Worm (Caenorhabditis elegans) whole organism, early embryonic: ENCODE results near the gene nhr-280.

Source experiments
- B0310.2 ChIP-seq: sonication (generic microtip); optimal IDR thresholded peaks from 2 replicates; lab custom pipeline; 2016; ENCODE audit warnings: mild to moderate bottlenecking, missing genetic modification characterization, missing compliant biosample characterization
- F13C5.2 ChIP-seq: sonication (generic microtip); optimal IDR thresholded peaks from 2 replicates; lab custom pipeline; 2017; ENCODE audit warnings: mild to moderate bottlenecking, missing genetic modification characterization, inconsistent platforms, missing compliant biosample characterization
- aly-1 ChIP-seq: sonication (generic microtip); optimal IDR thresholded peaks from 2 replicates; lab custom pipeline; 2016; ENCODE audit warnings: missing genetic modification characterization, missing compliant biosample characterization
- ama-1 ChIP-seq: fragments of 150-350 bp; optimal IDR thresholded peaks from 2 replicates; lab custom pipeline; 2014
- ceh-13 ChIP-seq: fragments of 200-800 bp; sonication (Bioruptor generic); optimal IDR thresholded peaks from 2 replicates; lab custom pipeline; 2018; ENCODE audit warnings: mild to moderate bottlenecking, missing genetic modification characterization, missing compliant biosample characterization
- ceh-36 ChIP-seq: sonication (generic microtip); optimal IDR thresholded peaks from 2 replicates; lab custom pipeline; 2016; ENCODE audit warnings: missing genetic modification characterization, inconsistent platforms, missing compliant biosample characterization
- ets-7 ChIP-seq: sonication (generic microtip); optimal IDR thresholded peaks from 2 replicates; lab custom pipeline; 2016; ENCODE audit warnings: missing genotype, missing genetic modification characterization, missing compliant biosample characterization
- flt-1 ChIP-seq: fragments of 200-800 bp; sonication (Bioruptor generic); IDR thresholded peaks from 2 replicates; pipeline ENCODE4 v1.3.6; 2022; ENCODE audit warnings: missing genetic modification characterization, missing compliant biosample characterization
- hmbx-1 ChIP-seq: sonication (generic microtip); optimal IDR thresholded peaks from 2 replicates; lab custom pipeline; 2016; ENCODE audit warnings: mild to moderate bottlenecking, missing genetic modification characterization, missing compliant biosample characterization
- hmg-4 ChIP-seq: fragments of 200-800 bp; sonication (Bioruptor generic); optimal IDR thresholded peaks from 2 replicates; lab custom pipeline; 2018; ENCODE audit warnings: mild to moderate bottlenecking, missing genetic modification characterization, missing compliant biosample characterization
- hnd-1 ChIP-seq: sonication (generic microtip); optimal IDR thresholded peaks from 2 replicates; lab custom pipeline; 2016; ENCODE audit warnings: missing genetic modification characterization, missing compliant biosample characterization
- pes-1 ChIP-seq: fragments of 200-800 bp; sonication (Bioruptor generic); IDR thresholded peaks from 2 replicates; pipeline ENCODE4 v1.3.6; 2022; ENCODE audit warnings: missing genetic modification reagents, missing genetic modification characterization, missing compliant biosample characterization
- scrt-1 ChIP-seq: fragments of 200-800 bp; sonication (Bioruptor generic); IDR thresholded peaks from 2 replicates; pipeline ENCODE4 v1.3.6; 2022; ENCODE audit warnings: missing genetic modification characterization, missing compliant biosample characterization
- sea-1 ChIP-seq: fragments of 200-800 bp; sonication (Bioruptor generic); conservative IDR thresholded peaks from 2 replicates; pipeline ENCODE4 v1.3.6; 2022; ENCODE audit warnings: missing genetic modification characterization, missing compliant biosample characterization
- tbx-11 ChIP-seq: fragments of 200-800 bp; sonication (Bioruptor generic); IDR thresholded peaks from 2 replicates; pipeline ENCODE4 v1.3.6; 2022; ENCODE audit warnings: missing genetic modification characterization, missing compliant biosample characterization
- tbx-37 ChIP-seq: fragments of 200-800 bp; sonication (Bioruptor generic); conservative IDR thresholded peaks from 2 replicates; pipeline ENCODE4 v1.3.6; 2022; ENCODE audit warnings: missing genetic modification reagents, missing genetic modification characterization, missing compliant biosample characterization
- tra-4 ChIP-seq: sonication (generic microtip); optimal IDR thresholded peaks from 2 replicates; lab custom pipeline; 2017; ENCODE audit warnings: missing genetic modification characterization, missing compliant biosample characterization

Gene nhr-280

DNA sequence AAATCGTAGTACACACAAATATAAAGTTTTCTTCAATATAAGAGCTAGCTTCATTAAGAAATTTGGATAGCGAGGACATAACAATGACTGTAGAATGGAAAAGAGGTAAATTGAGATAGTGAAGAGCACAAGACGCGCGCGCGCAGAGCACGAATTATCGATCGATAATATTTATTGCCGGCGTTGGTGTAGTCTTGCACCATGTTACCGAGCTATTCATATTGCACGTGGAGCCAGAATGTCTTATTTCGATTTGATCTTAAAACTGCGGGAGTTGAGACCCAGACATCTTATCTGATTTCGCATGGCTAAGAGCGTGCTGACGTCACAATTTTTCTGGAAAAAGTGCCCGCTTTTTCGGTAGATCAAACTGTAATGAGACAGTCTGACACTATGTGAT, 38.9 kb upstream of the nhr-280 start, which contains the start of gene F40G9.18:
Gene F40G9.18, minus strand, starts transcription at position 101 of the 400 bp plus-strand sequence.
- TF ChIP-seq tra-4 (tag; lab: Kevin White, UChicago) (no peak), ceh-13 (GFP tag; lab: Kevin White, UChicago) (no peak), ets-7 (no peak), tbx-11 (GFP tag; lab: Robert Waterston, UW) (no peak), ceh-36 (tag; lab: Kevin White, UChicago) (no peak), pes-1 (no peak), flt-1 (no peak), F13C5.2 (tag; lab: Kevin White, UChicago) (no peak), ama-1 (no peak), scrt-1 (GFP tag; lab: Robert Waterston, UW) (no peak), hmg-4 (GFP tag; lab: Kevin White, UChicago) (no peak), hmbx-1 (tag; lab: Kevin White, UChicago) (no peak), aly-1 (tag; lab: Kevin White, UChicago) (no peak), sea-1 (GFP tag; lab: Robert Waterston, UW) (no peak), tbx-37 (GFP tag; lab: Robert Waterston, UW) (no peak), B0310.2 (tag; lab: Kevin White, UChicago) (no peak)

- TF ChIP-seq hmg-4 (GFP tag; lab: Kevin White, UChicago), result no peak
- no peak for TF ChIP-seq aly-1 (tag; lab: Kevin White, UChicago)
- no peak for TF ChIP-seq F13C5.2 (tag; lab: Kevin White, UChicago)
- TF ChIP-seq tra-4 (tag; lab: Kevin White, UChicago), result no peak
- TF ChIP-seq ama-1, result no peak
Observed at ce11 chrIII:165390-165789, 34.8 kb upstream of the nhr-280 start, which contains the start of gene F40G9.7. Gene F40G9.7 (plus strand): TSS chrIII:165690.

DNA sequence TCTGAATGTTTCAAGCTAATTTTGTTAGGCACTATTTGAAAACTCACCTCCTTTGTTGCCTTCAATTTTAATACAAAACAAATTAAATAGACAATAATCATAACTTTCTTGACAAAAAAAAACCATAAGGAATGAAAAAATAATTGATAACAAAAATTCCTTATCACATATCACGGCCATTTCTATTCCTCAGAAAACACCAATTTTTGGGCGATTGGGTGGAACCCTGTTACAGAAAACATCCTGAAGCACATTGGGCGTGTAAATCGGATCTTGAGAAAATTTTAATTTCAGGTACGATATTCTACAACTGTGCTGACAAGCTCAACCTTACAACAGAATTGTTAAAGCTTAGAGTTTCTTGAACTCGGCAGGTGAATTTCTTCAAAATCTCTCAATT, 34.2 kb upstream of the nhr-280 start, which contains the start of gene F40G9.8:
Gene F40G9.8, minus strand, starts transcription at position 101 of the 400 bp plus-strand sequence.
- TF ChIP-seq B0310.2 (tag; lab: Kevin White, UChicago) (no peak), hmbx-1 (tag; lab: Kevin White, UChicago) (no peak), aly-1 (tag; lab: Kevin White, UChicago) (no peak), ama-1 (no peak)

DNA sequence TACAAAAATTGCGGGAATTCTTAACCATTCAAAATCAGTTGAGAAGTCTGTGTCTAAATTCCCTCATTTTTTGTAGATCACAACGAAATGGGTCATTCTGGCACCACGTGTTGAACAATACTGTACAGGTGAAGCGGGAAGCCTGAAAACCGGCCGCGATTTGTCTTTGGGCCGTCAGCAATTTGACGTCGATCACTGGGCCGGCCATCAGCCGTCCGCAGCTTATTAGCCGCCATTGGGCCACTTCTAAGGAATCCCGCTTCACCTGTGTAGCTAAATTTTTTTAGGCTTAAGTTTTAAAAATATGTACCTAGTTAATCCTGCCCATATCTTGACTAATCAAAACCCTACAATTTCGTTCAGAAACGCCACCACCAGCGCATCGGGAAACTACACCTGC, 29.1 kb upstream of the nhr-280 start:
- TF ChIP-seq hnd-1 (tag; lab: Kevin White, UChicago) (no peak), aly-1 (tag; lab: Kevin White, UChicago) (no peak), ceh-36 (tag; lab: Kevin White, UChicago) (no peak), scrt-1 (GFP tag; lab: Robert Waterston, UW) (no peak), F13C5.2 (tag; lab: Kevin White, UChicago) (no peak), hmbx-1 (tag; lab: Kevin White, UChicago) (no peak), ama-1 (no peak), ceh-13 (GFP tag; lab: Kevin White, UChicago) (no peak), tbx-11 (GFP tag; lab: Robert Waterston, UW) (no peak), hmg-4 (GFP tag; lab: Kevin White, UChicago) (no peak), pes-1 (no peak), B0310.2 (tag; lab: Kevin White, UChicago) (no peak), flt-1 (no peak), ets-7 (no peak), tbx-37 (GFP tag; lab: Robert Waterston, UW) (no peak), sea-1 (GFP tag; lab: Robert Waterston, UW) (no peak)

ce11 chrIII:159149-159548, 28.6 kb upstream of the nhr-280 start:
- no peak for TF ChIP-seq scrt-1 (GFP tag; lab: Robert Waterston, UW)
- TF ChIP-seq ets-7, result no peak

DNA sequence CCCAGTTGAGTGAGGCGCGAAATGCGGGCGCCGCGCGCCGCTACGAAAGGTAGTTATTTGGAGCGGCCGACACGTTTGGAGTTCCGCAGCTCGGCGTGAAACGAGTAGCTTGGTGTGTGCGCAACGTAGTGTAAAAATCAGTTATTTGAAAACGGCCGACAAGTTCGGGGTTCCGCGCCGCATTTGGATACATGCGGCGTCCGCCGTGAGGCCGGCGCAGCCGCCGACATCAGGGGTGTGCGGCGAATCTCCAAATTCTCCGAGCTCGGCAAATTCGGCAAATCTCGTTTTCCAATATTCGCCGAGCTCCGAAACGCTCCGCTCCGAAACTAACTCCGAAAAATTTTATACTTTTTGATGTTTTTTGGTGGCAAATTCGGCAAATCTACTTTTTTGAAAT, 27.4 kb upstream of the nhr-280 start:
- no peak for TF ChIP-seq hmg-4 (GFP tag; lab: Kevin White, UChicago)
- TF ChIP-seq ceh-36 (tag; lab: Kevin White, UChicago), result no peak
- TF ChIP-seq tra-4 (tag; lab: Kevin White, UChicago), result no peak

DNA sequence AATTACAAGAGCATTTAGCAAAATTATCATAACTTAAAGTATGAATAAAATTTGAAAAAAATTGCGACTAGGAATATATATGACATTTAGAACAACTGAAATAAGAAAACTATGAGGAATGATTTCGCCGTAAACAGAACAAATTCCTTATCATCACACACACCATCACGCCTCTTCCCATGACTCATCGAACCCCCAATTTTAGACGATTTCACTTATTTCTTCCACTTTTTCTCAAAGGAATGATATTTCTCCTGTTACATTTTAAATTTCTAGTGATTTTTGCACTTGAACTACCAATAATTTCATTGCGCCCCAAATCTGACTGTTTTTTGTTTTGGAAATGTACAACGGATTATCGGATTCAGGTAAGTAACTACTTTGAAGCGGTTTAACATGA, 26.1 kb upstream of the nhr-280 start, which contains the start of the genes zig-13 and ver-1:
Gene zig-13, minus strand, starts transcription at position 101 of the 400 bp plus-strand sequence.
Gene ver-1, plus strand, starts transcription at position 180 of the 400 bp plus-strand sequence.
- TF ChIP-seq B0310.2 (tag; lab: Kevin White, UChicago), result no peak
- no peak for TF ChIP-seq aly-1 (tag; lab: Kevin White, UChicago)
- TF ChIP-seq sea-1 (GFP tag; lab: Robert Waterston, UW), result no peak
- TF ChIP-seq tbx-11 (GFP tag; lab: Robert Waterston, UW), result no peak
- no peak for TF ChIP-seq tra-4 (tag; lab: Kevin White, UChicago)
- no peak for TF ChIP-seq F13C5.2 (tag; lab: Kevin White, UChicago)
- TF ChIP-seq scrt-1 (GFP tag; lab: Robert Waterston, UW), result no peak
- no peak for TF ChIP-seq tbx-37 (GFP tag; lab: Robert Waterston, UW)
- no peak for TF ChIP-seq flt-1
- no peak for TF ChIP-seq pes-1
- no peak for TF ChIP-seq hmbx-1 (tag; lab: Kevin White, UChicago)
- no peak for TF ChIP-seq ceh-36 (tag; lab: Kevin White, UChicago)
- no peak for TF ChIP-seq hmg-4 (GFP tag; lab: Kevin White, UChicago)
- no peak for TF ChIP-seq ceh-13 (GFP tag; lab: Kevin White, UChicago)
- no peak for TF ChIP-seq ets-7

ce11 chrIII:154168-154567, 23.6 kb upstream of the nhr-280 start:
- TF ChIP-seq scrt-1 (GFP tag; lab: Robert Waterston, UW) (no peak), tbx-11 (GFP tag; lab: Robert Waterston, UW) (no peak), hmg-4 (GFP tag; lab: Kevin White, UChicago) (no peak), ceh-13 (GFP tag; lab: Kevin White, UChicago) (no peak), pes-1 (no peak), hnd-1 (tag; lab: Kevin White, UChicago) (no peak), aly-1 (tag; lab: Kevin White, UChicago) (no peak), flt-1 (no peak), sea-1 (GFP tag; lab: Robert Waterston, UW) (no peak), F13C5.2 (tag; lab: Kevin White, UChicago) (no peak), hmbx-1 (tag; lab: Kevin White, UChicago) (no peak), ets-7 (no peak), tra-4 (tag; lab: Kevin White, UChicago) (no peak), B0310.2 (tag; lab: Kevin White, UChicago) (no peak), ceh-36 (tag; lab: Kevin White, UChicago) (no peak)
